Fruit fly (Drosophila melanogaster): ENCODE results near the gene CG3748.

- TF ChIP-seq pan (optimal IDR thresholded peaks at IDR 0.05) (no peak), CG8478 (optimal IDR thresholded peaks at IDR 0.05) (no peak), Dll (optimal IDR thresholded peaks at IDR 0.05) (no peak), EcR (GFP tag; optimal IDR thresholded peaks at IDR 0.05) (no peak), usp (GFP tag; optimal IDR thresholded peaks at IDR 0.05) (no peak)
These were observed 7.5 kb downstream of the CG3748 start, which contains the start of gene CG13110 for dm6 chr2L:9350170-9350569.

Data from whole organism.